Fruit fly (Drosophila melanogaster): ENCODE measurements around the gene Pburs.

The Pburs gene

DNA sequence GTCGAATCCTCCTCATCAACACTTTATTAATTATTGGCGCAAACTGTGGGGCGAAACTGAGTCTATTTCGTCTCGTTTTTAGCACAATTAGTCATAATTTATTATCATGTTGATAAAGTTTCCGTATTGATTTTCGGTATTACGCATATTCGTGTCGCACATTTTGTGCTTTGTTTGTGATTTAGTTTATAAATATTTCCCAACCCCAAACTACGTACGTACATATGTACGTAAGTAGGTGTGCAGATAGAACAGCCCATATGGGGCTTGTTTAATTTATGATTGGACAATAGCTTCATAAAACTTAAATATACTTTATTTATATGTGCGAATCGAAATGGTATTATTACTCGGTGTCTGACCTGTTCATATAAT lies 22.1 kb downstream of the Pburs start (continued):
- TF ChIP-seq Fer3 (tag; optimal IDR thresholded peaks at IDR 0.05) (peak; percentile 41), zf30C (GFP tag; optimal IDR thresholded peaks at IDR 0.05) (no peak), CkIIα-i1 (GFP tag; IDR thresholded peaks at IDR 0.05) (no peak), CG12071 (GFP tag; optimal IDR thresholded peaks at IDR 0.05) (peak; percentile 69), E2f2 (GFP tag; IDR thresholded peaks at IDR 0.05) (no peak), CoRest (tag; optimal IDR thresholded peaks at IDR 0.05) (no peak), Optix (GFP tag; IDR thresholded peaks at IDR 0.05) (no peak), Kr (GFP tag; optimal IDR thresholded peaks at IDR 0.05) (no peak), Dip2 (GFP tag; IDR thresholded peaks at IDR 0.05) (no peak), CG6654 (GFP tag; optimal IDR thresholded peaks at IDR 0.05) (no peak), CG11723 (GFP tag; optimal IDR thresholded peaks at IDR 0.05) (no peak), Opbp (GFP tag; IDR thresholded peaks at IDR 0.05; ENCODE audit: partially characterized antibody) (no peak), ase (GFP tag; IDR thresholded peaks at IDR 0.05) (no peak), usp (GFP tag; optimal IDR thresholded peaks at IDR 0.05) (no peak), pho (GFP tag; optimal IDR thresholded peaks at IDR 0.05) (peak; percentile 3), ac (GFP tag; optimal IDR thresholded peaks at IDR 0.05) (no peak), Nf-YC (tag; optimal IDR thresholded peaks at IDR 0.05) (no peak), CG17912 (GFP tag; optimal IDR thresholded peaks at IDR 0.05) (no peak), CG4424 (GFP tag; optimal IDR thresholded peaks at IDR 0.05) (no peak), CG9727 (GFP tag; optimal IDR thresholded peaks at IDR 0.05) (no peak), lov (optimal IDR thresholded peaks at IDR 0.05) (no peak), lov (GFP tag; IDR thresholded peaks at IDR 0.05) (no peak), grn (GFP tag; optimal IDR thresholded peaks at IDR 0.05) (no peak), CG13296 (GFP tag; optimal IDR thresholded peaks at IDR 0.05) (peak; percentile 2), CG13424 (tag; optimal IDR thresholded peaks at IDR 0.05) (no peak), insv (GFP tag; optimal IDR thresholded peaks at IDR 0.05) (no peak), schlank (tag; optimal IDR thresholded peaks at IDR 0.05) (no peak), Elba2 (GFP tag; optimal IDR thresholded peaks at IDR 0.05) (no peak), Ets65A (GFP tag) (no peak), sob (GFP tag; IDR thresholded peaks at IDR 0.05) (peak; percentile 56; the same call in 1 of the 2 replicates), Stat92E (GFP tag; optimal IDR thresholded peaks at IDR 0.05) (no peak), CG6813 (GFP tag; optimal IDR thresholded peaks at IDR 0.05) (no peak), ap (GFP tag; IDR thresholded peaks at IDR 0.05) (no peak), CG18011 (GFP tag; optimal IDR thresholded peaks at IDR 0.05) (no peak), gro (GFP tag; optimal IDR thresholded peaks at IDR 0.05) (no peak), fd96Cb (tag; optimal IDR thresholded peaks at IDR 0.05) (no peak), CG17612 (GFP tag; IDR thresholded peaks at IDR 0.05) (no peak), CG15601 (tag; optimal IDR thresholded peaks at IDR 0.05) (no peak), CG34422 (GFP tag; IDR thresholded peaks at IDR 0.05) (no peak), CG4282 (GFP tag; optimal IDR thresholded peaks at IDR 0.05) (no peak), gcm2 (GFP tag; optimal IDR thresholded peaks at IDR 0.05) (no peak), br (optimal IDR thresholded peaks at IDR 0.05) (no peak), sna (GFP tag; IDR thresholded peaks at IDR 0.05; ENCODE audit: partially characterized antibody) (no peak), Spps (tag; optimal IDR thresholded peaks at IDR 0.05) (no peak), CG11560 (tag; IDR thresholded peaks at IDR 0.05) (no peak), CG13894 (tag; optimal IDR thresholded peaks at IDR 0.05) (no peak), D (optimal IDR thresholded peaks at IDR 0.05) (no peak), D (GFP tag; optimal IDR thresholded peaks at IDR 0.05) (no peak), Lim3 (GFP tag; IDR thresholded peaks at IDR 0.05) (no peak), CG7786 (GFP tag; optimal IDR thresholded peaks at IDR 0.05) (no peak), bowl (GFP tag; IDR thresholded peaks at IDR 0.05) (no peak), CG30431 (GFP tag; optimal IDR thresholded peaks at IDR 0.05) (no peak), CG14667 (GFP tag; IDR thresholded peaks at IDR 0.05) (no peak)
